Worm (Caenorhabditis elegans) whole organism, L3 larva: ENCODE data around the gene nspc-18.

ENCODE experiments used
- R02D3.7 ChIP-seq: fragments of 150-350 bp; optimal IDR thresholded peaks from 2 replicates; lab custom pipeline; 2014; ENCODE audit warnings: missing biosample characterization, missing genetic modification characterization
- ZK546.5 ChIP-seq: sonication (generic microtip); optimal IDR thresholded peaks from 2 replicates; lab custom pipeline; 2017; ENCODE audit warnings: missing biosample characterization, missing genetic modification characterization
- ama-1 ChIP-seq: fragments of 150-350 bp; optimal IDR thresholded peaks from 2 replicates; lab custom pipeline; 2018
- ceh-16 ChIP-seq: sonication (generic microtip); optimal IDR thresholded peaks from 2 replicates; lab custom pipeline; 2017; ENCODE audit warnings: missing biosample characterization, missing genetic modification characterization
- ceh-28 ChIP-seq: fragments of 150-350 bp; optimal IDR thresholded peaks from 2 replicates; lab custom pipeline; 2014; ENCODE audit warnings: missing biosample characterization, missing genetic modification reagents, missing genetic modification characterization
- ceh-82 ChIP-seq: fragments of 150-350 bp; optimal IDR thresholded peaks from 2 replicates; lab custom pipeline; 2014; ENCODE audit warnings: missing biosample characterization, missing genetic modification characterization
- ceh-9 ChIP-seq: sonication (generic microtip); optimal IDR thresholded peaks from 2 replicates; lab custom pipeline; 2018; ENCODE audit warnings: missing biosample characterization, missing genetic modification characterization
- daf-12 ChIP-seq: fragments of 150-350 bp; optimal IDR thresholded peaks from 2 replicates; lab custom pipeline; 2014; ENCODE audit warnings: missing biosample characterization, missing genetic modification reagents, missing genetic modification characterization
- egl-27 ChIP-seq: sonication (generic microtip); optimal IDR thresholded peaks from 4 replicates; lab custom pipeline; 2017; ENCODE audit warnings: missing biosample characterization, missing genetic modification reagents, missing genetic modification characterization
- egl-5 ChIP-seq: fragments of 150-350 bp; optimal IDR thresholded peaks from 2 replicates; lab custom pipeline; 2017; ENCODE audit warnings: missing biosample characterization, missing genetic modification reagents, missing genetic modification characterization, inconsistent platforms
- elt-1 ChIP-seq: fragments of 150-350 bp; optimal IDR thresholded peaks from 2 replicates; lab custom pipeline; 2014; ENCODE audit warnings: missing biosample characterization, missing genetic modification characterization
- elt-2 ChIP-seq: sonication (generic microtip); optimal IDR thresholded peaks from 2 replicates; lab custom pipeline; 2016; ENCODE audit warnings: missing genetic modification reagents, mild to moderate bottlenecking, missing genetic modification characterization, missing compliant biosample characterization
- elt-3 ChIP-seq, 3 experiments: fragments of 150-350 bp in 1 of 3; sonication (generic microtip) in 2 of 3; optimal IDR thresholded peaks; 2 replicates in 2 of 3; 4 replicates in 1 of 3; lab custom pipeline; 2014 to 2017; ENCODE audit warnings: missing biosample characterization in 3 of 3, missing genetic modification characterization in 3 of 3
- fkh-10 ChIP-seq: sonication (generic microtip); optimal IDR thresholded peaks from 2 replicates; lab custom pipeline; 2017; ENCODE audit warnings: missing biosample characterization, missing genetic modification reagents, missing genetic modification characterization
- fkh-2 ChIP-seq: fragments of 150-350 bp; optimal IDR thresholded peaks from 2 replicates; lab custom pipeline; 2014; ENCODE audit warnings: missing biosample characterization, missing genetic modification reagents, missing genetic modification characterization
- fos-1 ChIP-seq: fragments of 150-350 bp; optimal IDR thresholded peaks from 2 replicates; lab custom pipeline; 2014; ENCODE audit warnings: missing biosample characterization, missing genetic modification characterization
- hmg-11 ChIP-seq: sonication (generic microtip); optimal IDR thresholded peaks from 2 replicates; lab custom pipeline; 2016; ENCODE audit warnings: missing genetic modification characterization, missing compliant biosample characterization
- jun-1 ChIP-seq: fragments of 150-350 bp; optimal IDR thresholded peaks from 2 replicates; lab custom pipeline; 2014; ENCODE audit warnings: missing biosample characterization, missing genetic modification reagents, missing genetic modification characterization
- lin-15B ChIP-seq: fragments of 150-350 bp; optimal IDR thresholded peaks from 2 replicates; lab custom pipeline; 2014; ENCODE audit warnings: missing biosample characterization, missing genetic modification characterization
- lin-39 ChIP-seq: fragments of 150-350 bp; optimal IDR thresholded peaks from 2 replicates; lab custom pipeline; 2018; ENCODE audit warnings: missing biosample characterization, missing genetic modification reagents, missing genetic modification characterization
- lsy-12 ChIP-seq: sonication (generic microtip); optimal IDR thresholded peaks from 2 replicates; lab custom pipeline; 2016; ENCODE audit warnings: mild to moderate bottlenecking, missing genetic modification characterization, missing compliant biosample characterization
- mdl-1 ChIP-seq: fragments of 150-350 bp; optimal IDR thresholded peaks from 2 replicates; lab custom pipeline; 2014; ENCODE audit warnings: missing biosample characterization, missing genetic modification characterization
- nfya-1 ChIP-seq: sonication (generic microtip); optimal IDR thresholded peaks from 2 replicates; lab custom pipeline; 2017; ENCODE audit warnings: missing genetic modification characterization, mild to moderate bottlenecking, missing compliant biosample characterization, antibody characterized with exemption, moderate library complexity; ENCODE audit not compliant: insufficient read depth
- nhr-12 ChIP-seq: fragments of 150-350 bp; optimal IDR thresholded peaks from 2 replicates; lab custom pipeline; 2014; ENCODE audit warnings: missing biosample characterization, missing genetic modification characterization
- nhr-23 ChIP-seq: fragments of 150-350 bp; optimal IDR thresholded peaks from 2 replicates; lab custom pipeline; 2014; ENCODE audit warnings: missing biosample characterization, missing genetic modification reagents, missing genetic modification characterization
- nhr-237 ChIP-seq: fragments of 150-350 bp; optimal IDR thresholded peaks from 2 replicates; lab custom pipeline; 2014; ENCODE audit warnings: missing biosample characterization, missing genetic modification characterization
- nhr-25 ChIP-seq: sonication (generic microtip); optimal IDR thresholded peaks from 2 replicates; lab custom pipeline; 2017; ENCODE audit warnings: missing biosample characterization, missing genetic modification characterization
- nhr-28 ChIP-seq: fragments of 150-350 bp; optimal IDR thresholded peaks from 2 replicates; lab custom pipeline; 2014; ENCODE audit warnings: missing biosample characterization, missing genetic modification characterization
- nhr-43 ChIP-seq: sonication (generic microtip); optimal IDR thresholded peaks from 2 replicates; lab custom pipeline; 2016; ENCODE audit warnings: mild to moderate bottlenecking, missing genetic modification characterization, missing compliant biosample characterization; ENCODE audit not compliant: poor library complexity, severe bottlenecking
- nhr-67 ChIP-seq: fragments of 150-350 bp; optimal IDR thresholded peaks from 2 replicates; lab custom pipeline; 2014; ENCODE audit warnings: missing biosample characterization, missing genetic modification characterization
- nhr-76 ChIP-seq: fragments of 150-350 bp; sonication (generic microtip); optimal IDR thresholded peaks from 5 replicates; lab custom pipeline; 2014; ENCODE audit warnings: missing biosample characterization, missing genetic modification characterization
- nhr-77 ChIP-seq: fragments of 150-350 bp; optimal IDR thresholded peaks from 2 replicates; lab custom pipeline; 2014; ENCODE audit warnings: missing biosample characterization, missing genetic modification characterization
- pha-4 ChIP-seq: fragments of 150-350 bp; optimal IDR thresholded peaks from 2 replicates; lab custom pipeline; 2014; ENCODE audit warnings: missing biosample characterization, missing genetic modification reagents, missing genetic modification characterization
- pqm-1 ChIP-seq: fragments of 150-350 bp; optimal IDR thresholded peaks from 2 replicates; lab custom pipeline; 2017; ENCODE audit warnings: missing biosample characterization, missing genetic modification characterization, inconsistent platforms
- sea-2 ChIP-seq: fragments of 150-350 bp; sonication (generic microtip); optimal IDR thresholded peaks from 4 replicates; lab custom pipeline; 2014; ENCODE audit warnings: missing biosample characterization, missing genetic modification reagents, missing genetic modification characterization
- skn-1 ChIP-seq: fragments of 150-350 bp; optimal IDR thresholded peaks from 2 replicates; lab custom pipeline; 2014; ENCODE audit warnings: missing biosample characterization, missing genetic modification characterization
- snpc-4 ChIP-seq: fragments of 150-350 bp; optimal IDR thresholded peaks from 2 replicates; lab custom pipeline; 2014; ENCODE audit warnings: missing biosample characterization, missing genetic modification characterization
- tbx-2 ChIP-seq: sonication (generic microtip); optimal IDR thresholded peaks from 2 replicates; lab custom pipeline; 2016; ENCODE audit warnings: mild to moderate bottlenecking, missing genetic modification characterization, missing compliant biosample characterization
- unc-39 ChIP-seq: sonication (generic microtip); optimal IDR thresholded peaks from 4 replicates; lab custom pipeline; 2017; ENCODE audit warnings: missing biosample characterization, missing genetic modification characterization
- unc-62 ChIP-seq: fragments of 150-350 bp; sonication (generic microtip); optimal IDR thresholded peaks from 4 replicates; lab custom pipeline; 2014; ENCODE audit warnings: missing biosample characterization, missing genetic modification reagents, missing genetic modification characterization
- zag-1 ChIP-seq: fragments of 150-350 bp; optimal IDR thresholded peaks from 2 replicates; lab custom pipeline; 2014; ENCODE audit warnings: missing biosample characterization, missing genetic modification characterization
- ztf-11 ChIP-seq: fragments of 150-350 bp; optimal IDR thresholded peaks from 2 replicates; lab custom pipeline; 2014; ENCODE audit warnings: missing biosample characterization, missing genetic modification characterization
- ztf-4 ChIP-seq: fragments of 150-350 bp; optimal IDR thresholded peaks from 2 replicates; lab custom pipeline; 2014; ENCODE audit warnings: missing biosample characterization, missing genetic modification characterization

The nspc-18 gene

ce11 chrX:14561416-14561973, 34.0 kb upstream of the nspc-18 start (continued):
- TF ChIP-seq nhr-25 (tag; lab: Kevin White, UChicago) (peak; percentile 74), daf-12 (tag; lab: Kevin White, UChicago) (peak; percentile 61), jun-1 (tag; lab: Kevin White, UChicago) (peak; percentile 33), lsy-12 (tag; lab: Kevin White, UChicago) (no peak), nhr-43 (tag; lab: Kevin White, UChicago) (peak; percentile 52), mdl-1 (tag; lab: Kevin White, UChicago) (peak; percentile 63), egl-27 (peak; percentile 12), unc-39 (tag; lab: Kevin White, UChicago) (no peak), nhr-77 (tag; lab: Kevin White, UChicago) (no peak), ama-1 (no peak), nfya-1 (tag; lab: Kevin White, UChicago) (peak; percentile 65)
- TF ChIP-seq, all 47 proteins: peak for 26

- TF ChIP-seq mdl-1 (tag; lab: Kevin White, UChicago) = peak; percentile 89
- TF ChIP-seq egl-5 (tag; lab: Kevin White, UChicago) = peak; percentile 70
- TF ChIP-seq nhr-12 = no peak
- TF ChIP-seq skn-1 = peak; percentile 74
- TF ChIP-seq R02D3.7 (tag; lab: Kevin White, UChicago) = peak; percentile 43
- no peak for TF ChIP-seq ceh-16 (tag; lab: Kevin White, UChicago)
- no peak for TF ChIP-seq nhr-67 (tag; lab: Kevin White, UChicago)
- peak; percentile 59 for TF ChIP-seq egl-27
- peak; percentile 82 for TF ChIP-seq ceh-28 (tag; lab: Kevin White, UChicago)
- peak; percentile 66 for TF ChIP-seq nhr-76 (tag; lab: Kevin White, UChicago)
- TF ChIP-seq daf-12 (tag; lab: Kevin White, UChicago) = no peak
- peak; percentile 87 for TF ChIP-seq nhr-77 (tag; lab: Kevin White, UChicago)
- TF ChIP-seq lin-15B (tag; lab: Kevin White, UChicago) = peak; percentile 51
- TF ChIP-seq ztf-4 (tag; lab: Kevin White, UChicago) = no peak
- TF ChIP-seq fkh-10 = peak; percentile 46
- no peak for TF ChIP-seq ztf-11 (tag; lab: Kevin White, UChicago)
- no peak for TF ChIP-seq nhr-28 (tag; lab: Kevin White, UChicago)
- TF ChIP-seq fkh-2 (tag; lab: Kevin White, UChicago) = no peak
- peak; percentile 87 for TF ChIP-seq fos-1
- TF ChIP-seq pqm-1 (tag; lab: Kevin White, UChicago) = peak; percentile 85
- no peak for TF ChIP-seq ceh-9 (tag; lab: Kevin White, UChicago)
- peak; percentile 84 for TF ChIP-seq tbx-2 (tag; lab: Kevin White, UChicago)
- TF ChIP-seq unc-39 (tag; lab: Kevin White, UChicago) = no peak
- peak; percentile 97 for TF ChIP-seq jun-1 (tag; lab: Kevin White, UChicago)
- TF ChIP-seq elt-2 = peak; percentile 94
- peak; percentile 99 for TF ChIP-seq pha-4 (tag; lab: Kevin White, UChicago)
- peak; percentile 12 for TF ChIP-seq sea-2 (GFP tag; lab: Kevin White, UChicago)
- TF ChIP-seq elt-3 (tag; optimal IDR thresholded peaks at IDR 0.05; lab: Kevin White, UChicago) = peak in 2 of 3 experiments; percentile 6 to 53
- TF ChIP-seq ceh-82 = peak; percentile 36
- TF ChIP-seq elt-1 (tag; lab: Kevin White, UChicago) = peak; percentile 54
- TF ChIP-seq snpc-4 = peak; percentile 63
- TF ChIP-seq ZK546.5 (tag; lab: Kevin White, UChicago) = no peak
- peak; percentile 92 for TF ChIP-seq lin-39
- peak; percentile 97 for TF ChIP-seq unc-62 (GFP tag; lab: Kevin White, UChicago)
- TF ChIP-seq nhr-237 (tag; lab: Kevin White, UChicago) = no peak
- TF ChIP-seq nhr-43 (tag; lab: Kevin White, UChicago) = peak; percentile 95
- TF ChIP-seq hmg-11 (tag; lab: Kevin White, UChicago) = peak; percentile 35
- TF ChIP-seq nhr-25 (tag; lab: Kevin White, UChicago) = peak; percentile 89
- peak; percentile 59 for TF ChIP-seq zag-1
- peak; percentile 94 for TF ChIP-seq nhr-23
- peak; percentile 84 for TF ChIP-seq nfya-1 (tag; lab: Kevin White, UChicago)
- TF ChIP-seq lsy-12 (tag; lab: Kevin White, UChicago) = peak; percentile 10
- TF ChIP-seq, all 47 proteins: peak for 30
These were observed 32.8 kb upstream of the nspc-18 start for ce11 chrX:14560297-14560680.
